Fruit fly (Drosophila melanogaster) whole organism, embryonic: ENCODE data around the gene Atf3.

Experiments used
- Bgb ChIP-seq: fragments of 200-800 bp; sonication (Bioruptor generic); IDR thresholded peaks from 2 replicates; pipeline ENCODE4 v1.3.6; 2022; ENCODE audit warnings: missing biosample characterization, missing genetic modification characterization; ENCODE audit not compliant: partially characterized antibody
- Blimp-1 ChIP-seq: fragments of 200-800 bp; sonication (Bioruptor generic); optimal IDR thresholded peaks from 3 replicates; lab custom pipeline; 2018; ENCODE audit warnings: missing biosample characterization, missing genetic modification characterization, mild to moderate bottlenecking, moderate library complexity, missing genetic modification reagents
- C15 ChIP-seq: fragments of 200-800 bp; sonication (Bioruptor generic); IDR thresholded peaks from 3 replicates; pipeline ENCODE4 v1.3.6; 2022; ENCODE audit warnings: missing biosample characterization, missing genetic modification characterization
- CG10979 ChIP-seq: fragments of 200-800 bp; sonication (Bioruptor generic); optimal IDR thresholded peaks from 2 replicates; lab custom pipeline; 2018; ENCODE audit warnings: missing biosample characterization, mild to moderate bottlenecking, missing genetic modification characterization, moderate library complexity
- CG11085 ChIP-seq: fragments of 200-800 bp; sonication (Bioruptor generic); IDR thresholded peaks from 2 replicates; pipeline ENCODE4 v1.3.6; 2022; ENCODE audit warnings: missing biosample characterization, missing genetic modification characterization
- CG11504 ChIP-seq: fragments of 200-800 bp; sonication (Bioruptor generic); optimal IDR thresholded peaks from 3 replicates; lab custom pipeline; 2019; ENCODE audit warnings: missing biosample characterization, mild to moderate bottlenecking, missing genetic modification characterization, moderate library complexity
- CG12071 ChIP-seq: fragments of 200-800 bp; sonication (Bioruptor generic); optimal IDR thresholded peaks from 3 replicates; lab custom pipeline; 2018; ENCODE audit warnings: missing biosample characterization, mild to moderate bottlenecking, missing genetic modification characterization
- CG12236 ChIP-seq: fragments of 200-800 bp; sonication (Bioruptor generic); optimal IDR thresholded peaks from 2 replicates; lab custom pipeline; 2016; ENCODE audit warnings: missing biosample characterization, missing genetic modification characterization
- CG17361 ChIP-seq: fragments of 200-800 bp; sonication (Bioruptor generic); IDR thresholded peaks from 3 replicates; pipeline ENCODE4 v1.3.6; 2022; ENCODE audit warnings: missing biosample characterization, missing genetic modification characterization
- CG17612 ChIP-seq: fragments of 200-800 bp; sonication (Bioruptor generic); IDR thresholded peaks from 2 replicates; pipeline ENCODE4 v1.3.6; 2022; ENCODE audit warnings: missing biosample characterization, missing genetic modification characterization
- CG17802 ChIP-seq: fragments of 200-800 bp; sonication (Bioruptor generic); optimal IDR thresholded peaks from 2 replicates; lab custom pipeline; 2018; ENCODE audit warnings: missing biosample characterization, mild to moderate bottlenecking, missing genetic modification characterization, moderate library complexity
- CG2129 ChIP-seq: fragments of 200-800 bp; sonication (Bioruptor generic); IDR thresholded peaks from 2 replicates; pipeline ENCODE4 v1.3.6; 2022; ENCODE audit warnings: missing biosample characterization, missing genetic modification characterization; ENCODE audit not compliant: partially characterized antibody
- CG3065 ChIP-seq: fragments of 200-800 bp; sonication (Bioruptor generic); optimal IDR thresholded peaks from 2 replicates; lab custom pipeline; 2016; ENCODE audit warnings: missing biosample characterization, missing genetic modification characterization
- CG31388 ChIP-seq: fragments of 200-800 bp; sonication (Bioruptor generic); optimal IDR thresholded peaks from 2 replicates; lab custom pipeline; 2016; ENCODE audit warnings: missing biosample characterization, missing genetic modification characterization
- CG4854 ChIP-seq: fragments of 200-800 bp; sonication (Bioruptor generic); optimal IDR thresholded peaks from 2 replicates; lab custom pipeline; 2016; ENCODE audit warnings: missing biosample characterization, missing genetic modification characterization, inconsistent platforms
- CG6854 ChIP-seq: fragments of 200-800 bp; sonication (Bioruptor generic); optimal IDR thresholded peaks from 3 replicates; lab custom pipeline; 2017; ENCODE audit warnings: missing biosample characterization, mild to moderate bottlenecking, missing genetic modification characterization
- CG7271 ChIP-seq: fragments of 200-800 bp; sonication (Bioruptor generic); optimal IDR thresholded peaks from 2 replicates; lab custom pipeline; 2018; ENCODE audit warnings: missing biosample characterization, mild to moderate bottlenecking, missing genetic modification characterization, moderate library complexity
- CG7357 ChIP-seq: fragments of 200-800 bp; sonication (Bioruptor generic); IDR thresholded peaks from 3 replicates; pipeline ENCODE4 v1.3.6; 2022; ENCODE audit warnings: missing biosample characterization, missing genetic modification characterization
- CG8290 ChIP-seq, 3 experiments: fragments of 200-800 bp; sonication (Bioruptor generic); optimal IDR thresholded peaks; 2 replicates each; lab custom pipeline; 2016 to 2019; ENCODE audit warnings: missing biosample characterization in 3 of 3, missing genetic modification characterization in 3 of 3, mild to moderate bottlenecking in 2 of 3, moderate library complexity in 1 of 3
- CG8478 ChIP-seq: fragments of >200 bp; optimal IDR thresholded peaks from 2 replicates; lab custom pipeline; 2018
- Doc3 ChIP-seq: fragments of 200-800 bp; sonication (Bioruptor generic); IDR thresholded peaks from 3 replicates; pipeline ENCODE4 v1.3.6; 2022; ENCODE audit warnings: missing biosample characterization, missing genetic modification characterization; ENCODE audit not compliant: partially characterized antibody
- Elba2 ChIP-seq: fragments of 200-800 bp; sonication (Bioruptor generic); optimal IDR thresholded peaks from 3 replicates; lab custom pipeline; 2016; ENCODE audit warnings: missing biosample characterization, missing genetic modification characterization
- Fer2 ChIP-seq: fragments of 200-800 bp; sonication (Bioruptor generic); optimal IDR thresholded peaks from 2 replicates; lab custom pipeline; 2018; ENCODE audit warnings: missing biosample characterization, mild to moderate bottlenecking, missing genetic modification characterization, moderate library complexity
- HHEX ChIP-seq: fragments of 200-800 bp; sonication (Bioruptor generic); optimal IDR thresholded peaks from 3 replicates; lab custom pipeline; 2017; ENCODE audit warnings: missing biosample characterization, mild to moderate bottlenecking, missing genetic modification characterization, missing genetic modification reagents
- Lhr ChIP-seq: fragments of 200-800 bp; sonication (Bioruptor generic); optimal IDR thresholded peaks from 3 replicates; lab custom pipeline; 2017; ENCODE audit warnings: mild to moderate bottlenecking, missing biosample characterization, missing genetic modification reagents, missing genetic modification characterization
- MBD-R2 ChIP-seq: fragments of 200-800 bp; sonication (Bioruptor generic); IDR thresholded peaks from 2 replicates; pipeline ENCODE4 v1.3.6; 2022; ENCODE audit warnings: missing biosample characterization, missing genetic modification characterization
- NFAT ChIP-seq: fragments of 200-800 bp; sonication (Bioruptor generic); IDR thresholded peaks from 2 replicates; pipeline ENCODE4 v1.3.6; 2022; ENCODE audit warnings: missing biosample characterization, missing genetic modification characterization
- Neu2 ChIP-seq: fragments of 200-800 bp; sonication (Bioruptor generic); optimal IDR thresholded peaks from 3 replicates; lab custom pipeline; 2016; ENCODE audit warnings: missing biosample characterization, missing genetic modification characterization, borderline replicate concordance
- Nf-YB ChIP-seq: fragments of 200-800 bp; sonication (Bioruptor generic); optimal IDR thresholded peaks from 3 replicates; lab custom pipeline; 2019; ENCODE audit warnings: missing biosample characterization, mild to moderate bottlenecking, missing genetic modification characterization, moderate library complexity
- abd-A ChIP-seq: fragments of 200-800 bp; sonication (Bioruptor generic); optimal IDR thresholded peaks from 3 replicates; lab custom pipeline; 2019; ENCODE audit warnings: missing biosample characterization, mild to moderate bottlenecking, missing genetic modification characterization, moderate library complexity
- bcd ChIP-seq: fragments of 200-800 bp; sonication (Bioruptor generic); optimal IDR thresholded peaks from 2 replicates; lab custom pipeline; 2017; ENCODE audit warnings: missing biosample characterization, mild to moderate bottlenecking, missing genetic modification characterization
- btn ChIP-seq: fragments of 200-800 bp; sonication (Bioruptor generic); optimal IDR thresholded peaks from 2 replicates; lab custom pipeline; 2016; ENCODE audit warnings: missing biosample characterization, missing genetic modification characterization
- cg ChIP-seq: fragments of 200-800 bp; sonication (Bioruptor generic); optimal IDR thresholded peaks from 3 replicates; lab custom pipeline; 2019; ENCODE audit warnings: missing biosample characterization, mild to moderate bottlenecking, missing genetic modification characterization, moderate library complexity
- chn ChIP-seq: fragments of 200-800 bp; sonication (Bioruptor generic); optimal IDR thresholded peaks from 2 replicates; lab custom pipeline; 2016; ENCODE audit warnings: missing biosample characterization, missing genetic modification characterization
- danr ChIP-seq: fragments of 200-800 bp; sonication (Bioruptor generic); IDR thresholded peaks from 2 replicates; pipeline ENCODE4 v1.3.6; 2022; ENCODE audit warnings: missing biosample characterization, missing genetic modification characterization
- gce ChIP-seq: fragments of 200-800 bp; sonication (Bioruptor generic); IDR thresholded peaks from 3 replicates; pipeline ENCODE4 v1.3.6; 2022; ENCODE audit warnings: missing biosample characterization, missing genetic modification characterization
- grn ChIP-seq: fragments of 200-800 bp; sonication (Bioruptor generic); optimal IDR thresholded peaks from 3 replicates; lab custom pipeline; 2017; ENCODE audit warnings: missing biosample characterization, missing genetic modification characterization
- kah ChIP-seq: fragments of 200-800 bp; sonication (Bioruptor generic); optimal IDR thresholded peaks from 2 replicates; lab custom pipeline; 2018; ENCODE audit warnings: missing biosample characterization, mild to moderate bottlenecking, missing genetic modification characterization
- lab ChIP-seq: fragments of 200-800 bp; sonication (Bioruptor generic); optimal IDR thresholded peaks from 3 replicates; lab custom pipeline; 2017; ENCODE audit warnings: missing biosample characterization, missing genetic modification characterization, mild to moderate bottlenecking, moderate library complexity, missing genetic modification reagents
- nau ChIP-seq: fragments of 200-800 bp; sonication (Bioruptor generic); optimal IDR thresholded peaks from 3 replicates; lab custom pipeline; 2017; ENCODE audit warnings: missing biosample characterization, mild to moderate bottlenecking, missing genetic modification characterization, missing genetic modification reagents
- salm ChIP-seq: fragments of 200-800 bp; sonication (Bioruptor generic); optimal IDR thresholded peaks from 2 replicates; lab custom pipeline; 2018; ENCODE audit warnings: missing biosample characterization, mild to moderate bottlenecking, missing genetic modification characterization
- scrt ChIP-seq: fragments of 200-800 bp; sonication (Bioruptor generic); optimal IDR thresholded peaks from 2 replicates; lab custom pipeline; 2018; ENCODE audit warnings: missing biosample characterization, mild to moderate bottlenecking, missing genetic modification characterization, moderate library complexity
- sr ChIP-seq: fragments of 200-800 bp; sonication (Bioruptor generic); IDR thresholded peaks from 3 replicates; pipeline ENCODE4 v1.3.6; 2022; ENCODE audit warnings: missing biosample characterization, missing genetic modification characterization
- tap ChIP-seq: fragments of 200-800 bp; optimal IDR thresholded peaks from 3 replicates; lab custom pipeline; 2019; ENCODE audit warnings: missing biosample characterization, mild to moderate bottlenecking, missing genetic modification characterization, moderate library complexity
- trh ChIP-seq: fragments of 200-800 bp; sonication (Bioruptor generic); optimal IDR thresholded peaks from 2 replicates; lab custom pipeline; 2016; ENCODE audit warnings: missing biosample characterization, missing genetic modification characterization
- unc-4 ChIP-seq: fragments of 200-800 bp; sonication (Bioruptor generic); IDR thresholded peaks from 2 replicates; pipeline ENCODE4 v1.3.6; 2022; ENCODE audit warnings: missing biosample characterization, missing genetic modification characterization; ENCODE audit not compliant: partially characterized antibody
- wdn ChIP-seq: fragments of 200-800 bp; sonication (Bioruptor generic); IDR thresholded peaks from 2 replicates; pipeline ENCODE4 v1.3.6; 2022; ENCODE audit warnings: missing biosample characterization, missing genetic modification characterization

The Atf3 gene

DNA sequence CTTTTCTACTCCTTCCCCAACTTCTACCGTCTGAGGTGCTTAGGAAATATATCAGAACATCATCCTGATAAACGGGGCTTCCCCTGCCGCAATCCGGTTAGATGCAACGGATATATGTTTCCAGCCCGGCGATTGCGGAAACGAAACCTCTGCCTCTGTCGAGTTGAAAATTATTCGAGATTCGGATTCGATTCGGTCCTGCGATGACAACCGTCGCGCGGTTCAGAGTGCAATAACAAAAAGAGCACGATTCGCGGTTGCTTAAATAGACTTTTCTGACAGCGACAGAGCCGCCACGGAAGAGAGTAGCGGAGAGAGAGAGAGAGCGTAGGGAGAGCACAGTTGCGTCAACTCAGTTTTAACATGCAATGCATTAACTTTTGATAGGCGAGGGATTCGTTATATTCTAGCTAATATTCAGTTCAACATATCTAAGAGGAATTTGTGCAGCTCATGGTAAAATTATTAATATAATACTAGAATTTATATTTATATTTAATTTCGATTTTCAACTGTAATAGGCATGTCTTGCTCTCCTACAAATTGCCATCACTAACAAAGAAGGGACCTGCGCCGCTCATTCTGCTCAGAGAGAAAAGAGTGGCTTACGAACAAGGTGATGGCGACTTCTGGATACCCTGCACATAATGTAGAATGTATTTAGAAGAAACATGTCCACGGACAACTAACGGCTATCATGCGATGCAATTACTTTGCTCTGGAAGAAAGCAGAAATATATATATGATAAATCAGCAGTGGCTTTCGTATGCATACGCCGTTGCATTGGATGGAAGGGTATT, 40.1 kb downstream of the Atf3 start (continued):
- TF ChIP-seq CG7357 (GFP tag; lab: Robert Waterston, UW), result peak; percentile 72
- TF ChIP-seq grn (GFP tag; lab: Kevin White, UChicago), result no peak
- TF ChIP-seq trh (GFP tag; lab: Kevin White, UChicago), result peak; percentile 47
- peak; percentile 81 for TF ChIP-seq tap (tag; lab: Kevin White, UChicago)
- peak; percentile 61; the same call in 1 of the 2 replicates for TF ChIP-seq danr (GFP tag; lab: Robert Waterston, UW)
- TF ChIP-seq CG17361 (GFP tag; lab: Robert Waterston, UW), result peak; percentile 82
- peak; percentile 66 for TF ChIP-seq HHEX
- TF ChIP-seq salm (tag; lab: Kevin White, UChicago), result peak; percentile 53
- peak; percentile 48 for TF ChIP-seq Lhr
- peak; percentile 86 for TF ChIP-seq CG11504
- TF ChIP-seq chn (GFP tag; lab: Kevin White, UChicago), result peak; percentile 71
- TF ChIP-seq NFAT (GFP tag; lab: Robert Waterston, UW), result peak; percentile 71
- peak; percentile 62 for TF ChIP-seq CG6854 (GFP tag; lab: Kevin White, UChicago)
- TF ChIP-seq bcd (GFP tag; lab: Kevin White, UChicago), result peak; percentile 82
- no peak for TF ChIP-seq Bgb (GFP tag; lab: Robert Waterston, UW)
- TF ChIP-seq nau (GFP tag; lab: Kevin White, UChicago), result peak; percentile 68
- peak; percentile 84 for TF ChIP-seq CG10979 (tag; lab: Kevin White, UChicago)
- peak; percentile 55; the same call in 1 of the 2 replicates for TF ChIP-seq CG17612 (GFP tag; lab: Robert Waterston, UW)
- peak; percentile 49; the same call in 1 of the 2 replicates for TF ChIP-seq CG11085
- TF ChIP-seq CG12071 (GFP tag; lab: Kevin White, UChicago), result peak; percentile 77
- TF ChIP-seq Nf-YB (GFP tag; lab: Kevin White, UChicago), result peak; percentile 58
- TF ChIP-seq Elba2, result no peak
- peak; percentile 51; the same call in 1 of the 3 replicates for TF ChIP-seq C15 (GFP tag; lab: Robert Waterston, UW)
- TF ChIP-seq Fer2 (tag; lab: Kevin White, UChicago), result peak; percentile 44
- TF ChIP-seq MBD-R2 (GFP tag; lab: Robert Waterston, UW), result peak; percentile 46; the same call in 1 of the 2 replicates
- TF ChIP-seq lab, result peak; percentile 79
- TF ChIP-seq Doc3 (GFP tag; lab: Robert Waterston, UW), result no peak
- peak; percentile 47; the same call in 1 of the 2 replicates for TF ChIP-seq unc-4 (GFP tag; lab: Robert Waterston, UW)
- TF ChIP-seq CG4854 (GFP tag; lab: Kevin White, UChicago), result peak; percentile 70
- TF ChIP-seq scrt (GFP tag; lab: Kevin White, UChicago), result peak; percentile 78
- peak; percentile 31 for TF ChIP-seq CG3065 (GFP tag; lab: Kevin White, UChicago)
- TF ChIP-seq CG8478 (lab: Kevin White, UChicago), result no peak
- peak; percentile 56 for TF ChIP-seq btn (GFP tag; lab: Kevin White, UChicago)
- TF ChIP-seq wdn (GFP tag; lab: Robert Waterston, UW), result 0 out of 2 replicates have a peak, but pooled peaks have one; percentile 28
- TF ChIP-seq Neu2 (GFP tag; lab: Kevin White, UChicago), result no peak
- no peak for TF ChIP-seq CG12236 (GFP tag; lab: Kevin White, UChicago)
- peak; percentile 75; the same call in 2 of the 3 replicates for TF ChIP-seq gce (GFP tag; lab: Robert Waterston, UW)
- TF ChIP-seq CG8290 (GFP tag; optimal IDR thresholded peaks at IDR 0.05; lab: Kevin White, UChicago), result peak; percentile 13
- TF ChIP-seq CG8290 (tag; optimal IDR thresholded peaks at IDR 0.05; lab: Kevin White, UChicago), result peak in 1 of 2 experiments; percentile 90
- TF ChIP-seq kah, result no peak
- no peak for TF ChIP-seq CG31388 (GFP tag; lab: Kevin White, UChicago)
- TF ChIP-seq Blimp-1 (GFP tag; lab: Kevin White, UChicago), result peak; percentile 80
- peak; percentile 2 for TF ChIP-seq CG7271 (tag; lab: Kevin White, UChicago)
- no peak for TF ChIP-seq abd-A (tag; lab: Kevin White, UChicago)
- TF ChIP-seq CG2129, result peak; percentile 50
- peak; percentile 67; the same call in 2 of the 3 replicates for TF ChIP-seq sr
- TF ChIP-seq CG17802 (tag; lab: Kevin White, UChicago), result peak; percentile 67
- no peak for TF ChIP-seq cg (GFP tag; lab: Kevin White, UChicago)
